Fruit fly (Drosophila melanogaster): Measurements from ENCODE around the gene Pnn.

Gene Pnn

DNA sequence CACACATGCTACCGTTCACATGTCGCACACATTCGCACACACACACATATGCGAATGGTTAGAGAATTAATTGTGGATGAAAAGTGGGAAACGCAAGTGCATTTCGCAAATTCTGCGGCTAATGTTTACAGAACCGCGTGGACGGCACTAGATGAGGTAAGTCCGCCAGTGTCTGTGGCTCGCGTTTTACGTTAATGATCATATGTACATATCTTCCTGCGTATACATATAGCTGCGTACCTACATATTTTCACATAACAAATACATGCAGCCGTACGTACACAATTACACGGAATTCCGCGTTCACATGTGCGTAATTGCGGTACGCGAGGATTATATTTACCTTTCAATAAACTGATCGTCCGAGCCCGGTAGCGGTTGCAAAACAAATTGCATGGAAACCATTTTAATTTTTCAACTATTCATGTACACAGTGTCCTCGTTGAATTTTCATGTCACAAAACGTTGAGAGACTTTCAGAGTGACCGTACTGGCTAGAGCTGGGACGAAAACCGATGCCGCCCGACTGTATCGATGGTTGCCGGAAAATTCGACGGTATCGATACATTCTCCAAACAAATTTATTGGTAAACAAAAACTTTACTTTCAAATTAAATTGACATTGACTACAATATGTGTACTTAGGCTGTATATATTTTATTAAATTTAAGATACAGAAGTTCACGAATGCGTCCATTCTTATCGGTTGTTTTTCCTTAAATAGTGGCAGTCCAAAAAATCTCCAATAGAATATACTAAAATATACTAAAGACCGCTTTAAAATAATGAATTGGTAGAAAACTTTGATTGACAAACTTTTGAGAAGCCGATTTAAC is 15.4 kb upstream of the Pnn start, which contains the start of gene hyd:
Gene hyd (minus strand): TSS at position 495 of the 836 bp plus-strand sequence.
- TF ChIP-seq cnc (optimal IDR thresholded peaks at IDR 0.05) = no peak
- TF ChIP-seq Crg-1 (GFP tag; optimal IDR thresholded peaks at IDR 0.05) = no peak
- peak; percentile 8 for TF ChIP-seq cic (GFP tag; optimal IDR thresholded peaks at IDR 0.05)
- TF ChIP-seq CG12768 (GFP tag; optimal IDR thresholded peaks at IDR 0.05) = peak; percentile 27
- no peak for TF ChIP-seq CG14711 (tag; optimal IDR thresholded peaks at IDR 0.05)
- TF ChIP-seq toe (GFP tag; optimal IDR thresholded peaks at IDR 0.05) = no peak
- TF ChIP-seq CG7045 (GFP tag; optimal IDR thresholded peaks at IDR 0.05) = no peak
- peak; percentile 9 for TF ChIP-seq ovo (GFP tag; optimal IDR thresholded peaks at IDR 0.05)
- TF ChIP-seq Clk (GFP tag; optimal IDR thresholded peaks at IDR 0.05) = no peak
- peak; percentile 71 for TF ChIP-seq Mnt (GFP tag; optimal IDR thresholded peaks at IDR 0.05)
- TF ChIP-seq CG33017 (tag; optimal IDR thresholded peaks at IDR 0.05) = no peak
- TF ChIP-seq CG11617 (GFP tag; optimal IDR thresholded peaks at IDR 0.05) = no peak
- TF ChIP-seq pad (GFP tag; optimal IDR thresholded peaks at IDR 0.05) = no peak
- no peak for TF ChIP-seq CG5204 (GFP tag; optimal IDR thresholded peaks at IDR 0.05)
- no peak for TF ChIP-seq CG1620 (GFP tag; optimal IDR thresholded peaks at IDR 0.05)
- TF ChIP-seq CG7101 (tag; optimal IDR thresholded peaks at IDR 0.05) = no peak
- peak; percentile 4 for TF ChIP-seq tj (GFP tag; optimal IDR thresholded peaks at IDR 0.05)
- peak; percentile 38 for TF ChIP-seq bab1 (GFP tag; optimal IDR thresholded peaks at IDR 0.05)
- TF ChIP-seq Hr96 (GFP tag; optimal IDR thresholded peaks at IDR 0.05) = no peak

DNA sequence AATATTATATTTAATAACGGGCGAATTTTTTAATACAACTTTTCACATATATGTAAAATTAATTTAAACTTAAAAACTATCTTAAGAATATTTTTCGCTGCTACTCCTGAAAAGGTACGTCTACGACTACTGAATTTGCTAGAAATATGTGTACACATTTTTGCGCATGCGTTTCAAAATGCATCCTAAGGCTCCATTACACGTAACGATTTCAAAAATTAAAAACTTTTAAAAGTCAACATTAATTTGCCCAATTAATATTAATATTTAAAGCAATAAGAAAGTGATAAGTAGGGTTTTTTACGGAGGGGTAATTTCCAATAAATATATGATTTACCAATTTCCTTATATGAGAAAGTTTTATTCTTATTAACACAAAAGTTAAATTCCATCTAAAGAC is 9.9 kb upstream of the Pnn start, which contains the start of gene FoxP:
Gene FoxP (minus strand): TSS at position 89 of the 400 bp plus-strand sequence.
- TF ChIP-seq kay (GFP tag; ENCODE audit: borderline replicate concordance) = peak; percentile 29
- TF ChIP-seq CG14711 (tag; optimal IDR thresholded peaks at IDR 0.05) = no peak

DNA sequence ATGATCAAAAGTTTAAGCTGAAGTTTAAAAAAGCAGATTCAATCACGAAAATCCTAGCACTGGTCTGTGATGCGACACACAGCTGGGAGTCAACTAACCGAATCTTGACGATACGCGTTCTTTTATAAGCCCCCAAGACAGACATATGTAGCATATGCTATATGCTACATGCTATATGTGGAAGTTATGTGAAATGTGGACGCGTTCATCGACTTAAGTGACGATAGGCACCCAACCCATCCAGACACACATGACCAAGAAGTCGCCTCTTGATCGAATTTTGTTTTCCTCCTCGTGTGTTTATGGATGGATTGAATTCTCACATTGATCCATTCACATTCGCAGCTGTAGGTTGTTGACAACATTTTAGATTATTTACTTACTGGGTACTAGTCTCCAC is 7.5 kb upstream of the Pnn start, which contains the start of gene alphaTub85E:
Gene alphaTub85E (minus strand): TSS at position 101 of the 400 bp plus-strand sequence.
- TF ChIP-seq toe (GFP tag; optimal IDR thresholded peaks at IDR 0.05) (no peak), CG14711 (tag; optimal IDR thresholded peaks at IDR 0.05) (no peak), ovo (GFP tag; optimal IDR thresholded peaks at IDR 0.05) (no peak), cic (GFP tag; optimal IDR thresholded peaks at IDR 0.05) (no peak), Hr96 (GFP tag; optimal IDR thresholded peaks at IDR 0.05) (no peak), CG7101 (tag; optimal IDR thresholded peaks at IDR 0.05) (no peak), CG11617 (GFP tag; optimal IDR thresholded peaks at IDR 0.05) (no peak), CG5204 (GFP tag; optimal IDR thresholded peaks at IDR 0.05) (no peak), bab1 (GFP tag; optimal IDR thresholded peaks at IDR 0.05) (no peak), Crg-1 (GFP tag; optimal IDR thresholded peaks at IDR 0.05) (no peak), Clk (GFP tag; optimal IDR thresholded peaks at IDR 0.05) (no peak)

DNA sequence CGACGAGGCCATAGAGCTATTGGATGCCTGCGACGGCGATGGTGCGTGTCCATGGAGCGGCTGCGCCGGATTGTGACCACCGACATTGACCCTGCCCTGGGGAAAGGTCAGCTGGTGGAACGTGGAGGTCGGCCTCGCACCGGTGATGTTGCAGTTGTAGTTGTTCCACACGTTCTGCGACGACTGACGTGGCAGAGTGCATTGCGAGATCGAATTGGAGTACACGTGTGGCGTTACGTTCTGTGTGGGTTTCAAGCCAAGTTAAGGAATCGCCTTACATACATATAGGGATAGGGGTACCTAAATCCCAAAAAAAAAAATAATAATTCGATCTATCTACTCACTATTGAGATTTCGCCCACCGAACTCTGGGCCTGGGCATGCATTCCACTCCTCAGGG is 5.5 kb upstream of the Pnn start:
- TF ChIP-seq CG5204 (GFP tag; optimal IDR thresholded peaks at IDR 0.05) (no peak), toe (GFP tag; optimal IDR thresholded peaks at IDR 0.05) (no peak), Clk (GFP tag; optimal IDR thresholded peaks at IDR 0.05) (no peak)

DNA sequence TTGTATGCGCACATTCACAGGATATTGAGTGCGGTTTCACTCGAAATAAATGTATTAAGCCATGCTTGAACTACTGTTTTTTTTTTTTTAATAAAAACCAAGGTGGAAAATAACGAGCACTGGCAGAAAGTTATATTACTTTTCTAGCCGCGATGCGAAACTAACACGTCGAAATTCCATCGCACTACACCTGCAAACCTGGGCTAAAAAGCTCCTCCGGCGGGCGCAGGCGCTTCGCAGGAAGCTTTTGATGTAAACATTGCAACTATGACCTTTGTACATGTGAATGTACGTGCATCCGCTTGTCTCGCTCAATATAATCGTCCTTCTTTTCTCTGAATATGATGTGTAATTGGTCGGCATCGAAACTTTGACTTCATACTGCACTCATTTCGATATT is 906 bp upstream of the Pnn start, which contains the start of gene side-VII:
Gene side-VII (minus strand): TSS at position 187 of the 400 bp plus-strand sequence.
- TF ChIP-seq kay (GFP tag; ENCODE audit: borderline replicate concordance) = peak; percentile 27
- no peak for TF ChIP-seq CG7045 (GFP tag; optimal IDR thresholded peaks at IDR 0.05)

DNA sequence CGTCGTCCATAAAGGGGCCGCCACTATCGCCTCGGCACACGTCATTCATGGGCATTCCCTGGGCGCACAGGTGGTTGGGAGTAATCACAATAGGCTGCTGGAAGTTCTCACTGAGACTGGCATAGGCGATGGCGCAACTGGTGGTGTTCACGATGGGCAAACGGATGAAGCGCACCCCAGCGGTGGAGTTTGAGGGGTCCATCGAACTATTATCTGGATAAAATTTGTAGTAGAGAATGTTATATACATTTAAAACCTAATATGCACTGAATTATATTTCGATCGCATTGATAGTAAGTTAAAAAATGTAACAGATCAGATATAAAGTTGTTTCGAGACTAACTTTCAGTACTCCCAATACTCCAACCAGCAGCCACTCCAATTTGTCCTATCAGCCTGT is 2.5 kb downstream of the Pnn start, which contains the start of gene CG31415:
Gene CG31415 (plus strand): TSS at position 301 of the 400 bp plus-strand sequence.
- no peak for TF ChIP-seq toe (GFP tag; optimal IDR thresholded peaks at IDR 0.05)

DNA sequence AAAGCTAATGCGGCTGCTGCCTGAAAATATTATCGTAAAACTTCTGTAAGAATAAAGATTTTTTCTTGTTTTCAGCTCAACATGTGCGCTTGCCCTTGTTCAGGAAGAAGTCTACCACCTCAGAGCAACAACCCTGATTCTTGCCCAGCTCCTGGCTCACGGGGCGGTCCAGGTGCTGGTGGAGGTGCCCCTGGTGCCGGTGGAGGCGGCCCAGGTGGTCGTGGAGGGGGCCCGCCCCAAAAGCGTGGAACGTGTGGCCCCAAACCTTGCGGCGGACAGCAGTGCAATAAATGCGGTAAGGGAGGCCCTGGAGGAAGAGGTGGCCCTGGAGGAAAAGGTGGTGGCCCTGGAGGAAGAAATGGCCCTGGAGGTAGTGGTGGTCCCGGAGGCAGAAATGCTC is 3.3 kb downstream of the Pnn start:
- TF ChIP-seq cnc (optimal IDR thresholded peaks at IDR 0.05) (no peak), tj (GFP tag; optimal IDR thresholded peaks at IDR 0.05) (no peak), CG7101 (tag; optimal IDR thresholded peaks at IDR 0.05) (no peak), CG7045 (GFP tag; optimal IDR thresholded peaks at IDR 0.05) (no peak), kay (GFP tag; ENCODE audit: borderline replicate concordance) (no peak), Clk (GFP tag; optimal IDR thresholded peaks at IDR 0.05) (no peak), Crg-1 (GFP tag; optimal IDR thresholded peaks at IDR 0.05) (no peak)

DNA sequence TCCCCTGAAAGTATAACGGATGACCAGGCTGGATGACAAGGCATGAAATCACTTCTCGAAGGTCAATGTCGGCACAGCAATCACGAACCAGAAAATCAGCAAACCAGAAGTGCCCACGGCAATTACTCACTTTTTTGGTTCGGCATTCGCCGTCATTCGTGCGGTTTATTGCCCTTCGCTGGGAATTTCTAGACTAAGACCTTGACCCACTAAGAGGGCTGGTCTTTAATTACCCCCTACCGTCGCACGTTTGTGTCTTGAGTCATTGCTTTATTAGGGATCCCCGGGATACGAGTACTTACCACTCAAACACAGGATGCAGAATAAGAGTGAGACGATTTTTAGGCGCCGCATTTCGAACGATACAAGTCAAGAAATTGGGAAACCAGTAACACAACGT is 4.7 kb downstream of the Pnn start:
- TF ChIP-seq cnc (optimal IDR thresholded peaks at IDR 0.05) (no peak), CG12768 (GFP tag; optimal IDR thresholded peaks at IDR 0.05) (no peak), kay (GFP tag; ENCODE audit: borderline replicate concordance) (no peak), cic (GFP tag; optimal IDR thresholded peaks at IDR 0.05) (no peak), ovo (GFP tag; optimal IDR thresholded peaks at IDR 0.05) (no peak), Mnt (GFP tag; optimal IDR thresholded peaks at IDR 0.05) (no peak), Crg-1 (GFP tag; optimal IDR thresholded peaks at IDR 0.05) (no peak), CG14711 (tag; optimal IDR thresholded peaks at IDR 0.05) (no peak), tj (GFP tag; optimal IDR thresholded peaks at IDR 0.05) (no peak), CG7045 (GFP tag; optimal IDR thresholded peaks at IDR 0.05) (no peak), bab1 (GFP tag; optimal IDR thresholded peaks at IDR 0.05) (no peak), pad (GFP tag; optimal IDR thresholded peaks at IDR 0.05) (no peak), toe (GFP tag; optimal IDR thresholded peaks at IDR 0.05) (no peak), Hr96 (GFP tag; optimal IDR thresholded peaks at IDR 0.05) (no peak)
